Fruit fly (Drosophila melanogaster): Measurements from ENCODE around the gene CG14933.

CG14933 gene

DNA sequence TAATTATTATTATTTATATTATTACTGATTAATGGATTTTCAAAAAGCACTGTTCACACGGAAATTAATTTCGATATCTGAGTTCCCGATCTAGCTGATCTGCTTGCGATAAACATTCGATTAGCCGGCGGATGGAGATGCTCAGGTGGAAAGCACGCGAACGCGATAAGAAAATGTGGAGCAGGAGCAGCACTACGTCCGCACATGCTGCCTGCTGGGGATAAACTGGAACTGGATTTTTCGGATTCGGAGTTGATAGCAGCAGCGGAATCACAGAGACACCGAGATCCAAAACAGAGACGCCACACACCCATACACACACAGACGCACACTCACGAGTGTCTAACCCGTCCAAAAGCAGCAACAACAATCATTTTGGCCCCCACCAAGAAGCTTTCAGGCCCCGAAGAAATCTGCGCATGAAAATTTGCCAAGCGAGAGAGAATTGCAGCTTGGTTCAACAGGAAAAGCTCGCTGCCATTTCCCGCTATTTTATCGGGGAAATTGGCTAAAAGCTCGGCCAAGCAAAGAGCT lies 31.7 kb downstream of the CG14933 start (continued):
- TF ChIP-seq zen2 (GFP tag; IDR thresholded peaks at IDR 0.05; ENCODE audit: partially characterized antibody), result 0 out of 3 replicates have a peak, but pooled peaks have one; percentile 37
- TF ChIP-seq CG11695 (GFP tag; IDR thresholded peaks at IDR 0.05), result no peak
- TF ChIP-seq CG6175 (GFP tag; IDR thresholded peaks at IDR 0.05), result 0 out of 3 replicates have a peak, but pooled peaks have one; percentile 38
- TF ChIP-seq CG7839 (tag; optimal IDR thresholded peaks at IDR 0.05), result no peak
- TF ChIP-seq cg (GFP tag; optimal IDR thresholded peaks at IDR 0.05), result peak; percentile 16
- peak; percentile 31 for TF ChIP-seq Jarid2 (GFP tag; optimal IDR thresholded peaks at IDR 0.05)
- peak; percentile 52; the same call in 1 of the 4 replicates for TF ChIP-seq chinmo (GFP tag; IDR thresholded peaks at IDR 0.05; ENCODE audit: partially characterized antibody)
- TF ChIP-seq amos (GFP tag; IDR thresholded peaks at IDR 0.05; ENCODE audit: partially characterized antibody), result peak; percentile 22; the same call in 1 of the 2 replicates
- no peak for TF ChIP-seq nom (GFP tag; optimal IDR thresholded peaks at IDR 0.05)

DNA sequence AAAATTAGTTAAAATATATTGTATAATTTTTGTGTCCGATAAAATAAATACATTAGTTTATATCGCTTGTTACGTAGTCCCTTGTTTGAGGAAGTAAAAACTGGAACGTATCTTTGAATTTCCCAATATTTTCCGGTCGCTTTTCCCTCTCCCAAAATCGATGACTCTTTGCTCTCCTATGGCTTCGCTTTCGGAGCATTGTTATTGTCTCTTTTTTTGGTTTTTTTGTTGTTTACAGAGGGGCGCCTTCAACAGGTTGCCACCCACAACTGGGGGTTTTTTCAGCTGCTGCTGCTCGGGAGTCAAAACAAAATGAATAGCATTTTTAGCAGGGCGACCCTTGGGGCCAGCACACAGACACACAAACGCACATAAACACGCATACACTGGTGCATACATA lies 32.3 kb downstream of the CG14933 start:
- no peak for TF ChIP-seq CG32772 (GFP tag; IDR thresholded peaks at IDR 0.05)
- no peak for TF ChIP-seq cg (GFP tag; optimal IDR thresholded peaks at IDR 0.05)
- no peak for TF ChIP-seq Sox100B (GFP tag; optimal IDR thresholded peaks at IDR 0.05)
- no peak for TF ChIP-seq twi (tag; optimal IDR thresholded peaks at IDR 0.05)
- TF ChIP-seq Spps (tag; optimal IDR thresholded peaks at IDR 0.05), result no peak
- no peak for TF ChIP-seq CG17359 (tag; optimal IDR thresholded peaks at IDR 0.05)
- no peak for TF ChIP-seq CG8924 (tag; optimal IDR thresholded peaks at IDR 0.05)
- no peak for TF ChIP-seq CG2120 (GFP tag; optimal IDR thresholded peaks at IDR 0.05)
- TF ChIP-seq CG14860 (GFP tag; IDR thresholded peaks at IDR 0.05; ENCODE audit: partially characterized antibody), result no peak
- TF ChIP-seq hb (GFP tag; IDR thresholded peaks at IDR 0.05; ENCODE audit: partially characterized antibody), result no peak
- no peak for TF ChIP-seq shn (GFP tag; optimal IDR thresholded peaks at IDR 0.05)
- no peak for TF ChIP-seq NFAT (GFP tag; IDR thresholded peaks at IDR 0.05)
- TF ChIP-seq ash1 (GFP tag; optimal IDR thresholded peaks at IDR 0.05), result no peak
- no peak for TF ChIP-seq jumu (GFP tag; optimal IDR thresholded peaks at IDR 0.05)
- TF ChIP-seq CG1529 (GFP tag; optimal IDR thresholded peaks at IDR 0.05), result no peak
- no peak for TF ChIP-seq cato (GFP tag; optimal IDR thresholded peaks at IDR 0.05; ENCODE audit: borderline replicate concordance)
- no peak for TF ChIP-seq CG15696 (tag; optimal IDR thresholded peaks at IDR 0.05)
- no peak for TF ChIP-seq CG9215 (GFP tag; IDR thresholded peaks at IDR 0.05)
- no peak for TF ChIP-seq Chrac-16 (GFP tag; optimal IDR thresholded peaks at IDR 0.05)
- TF ChIP-seq sens (GFP tag), result peak; percentile 8
- TF ChIP-seq Hmr (GFP tag; optimal IDR thresholded peaks at IDR 0.05), result no peak
- TF ChIP-seq Trl (optimal IDR thresholded peaks at IDR 0.05), result peak; percentile 42 to 60
- no peak for TF ChIP-seq Trl (GFP tag; optimal IDR thresholded peaks at IDR 0.05)
- no peak for TF ChIP-seq CG17186 (GFP tag; optimal IDR thresholded peaks at IDR 0.05)
- no peak for TF ChIP-seq CG7928 (GFP tag; optimal IDR thresholded peaks at IDR 0.05)
- no peak for TF ChIP-seq CG1792 (GFP tag; optimal IDR thresholded peaks at IDR 0.05)
- no peak for TF ChIP-seq CG18011 (GFP tag; optimal IDR thresholded peaks at IDR 0.05)
- no peak for TF ChIP-seq CG10431 (GFP tag; optimal IDR thresholded peaks at IDR 0.05)
- peak; percentile 61 for TF ChIP-seq onecut (GFP tag; IDR thresholded peaks at IDR 0.05)
- no peak for TF ChIP-seq CG12236 (GFP tag; optimal IDR thresholded peaks at IDR 0.05)
- 0 out of 4 replicates have a peak, but pooled peaks have one; percentile 15 for TF ChIP-seq chinmo (GFP tag; IDR thresholded peaks at IDR 0.05; ENCODE audit: partially characterized antibody)
- no peak for TF ChIP-seq CG8359 (GFP tag; optimal IDR thresholded peaks at IDR 0.05; ENCODE audit: borderline replicate concordance)
- no peak for TF ChIP-seq maf-S (GFP tag; optimal IDR thresholded peaks at IDR 0.05)
- no peak for TF ChIP-seq gcm2 (GFP tag; optimal IDR thresholded peaks at IDR 0.05)
- TF ChIP-seq jing (GFP tag; optimal IDR thresholded peaks at IDR 0.05), result no peak
- TF ChIP-seq amos (GFP tag; IDR thresholded peaks at IDR 0.05; ENCODE audit: partially characterized antibody), result no peak
- no peak for TF ChIP-seq zf30C (GFP tag; optimal IDR thresholded peaks at IDR 0.05)
- no peak for TF ChIP-seq kay (GFP tag; optimal IDR thresholded peaks at IDR 0.05)
- TF ChIP-seq kah (GFP tag; optimal IDR thresholded peaks at IDR 0.05), result peak; percentile 96
- peak; percentile 98 for TF ChIP-seq scrt (GFP tag; optimal IDR thresholded peaks at IDR 0.05)
- TF ChIP-seq CG4424 (GFP tag; optimal IDR thresholded peaks at IDR 0.05), result no peak
- TF ChIP-seq sqz (GFP tag; optimal IDR thresholded peaks at IDR 0.05), result peak; percentile 3
